Fruit fly (Drosophila melanogaster) whole organism, embryonic: ENCODE results near the gene CG31548.

Source experiments
- CG10462 ChIP-seq: fragments of 200-800 bp; sonication (Bioruptor generic); optimal IDR thresholded peaks from 2 replicates; lab custom pipeline; 2016; ENCODE audit warnings: missing biosample characterization, missing genetic modification characterization
- Deaf1 ChIP-seq: fragments of 200-800 bp; optimal IDR thresholded peaks from 3 replicates; lab custom pipeline; 2019; ENCODE audit warnings: missing biosample characterization, mild to moderate bottlenecking, missing genetic modification characterization, moderate library complexity
- Dfd ChIP-seq, 2 experiments: fragments of >200 bp; optimal IDR thresholded peaks; 2 replicates each; lab custom pipeline; 2017; ENCODE audit warnings: missing biosample characterization in 2 of 2, missing genetic modification characterization in 2 of 2
- Lhr ChIP-seq: fragments of 200-800 bp; sonication (Bioruptor generic); optimal IDR thresholded peaks from 3 replicates; lab custom pipeline; 2017; ENCODE audit warnings: mild to moderate bottlenecking, missing biosample characterization, missing genetic modification reagents, missing genetic modification characterization
- MTF-1 ChIP-seq: fragments of 200-800 bp; sonication (Bioruptor generic); optimal IDR thresholded peaks from 2 replicates; lab custom pipeline; 2018; ENCODE audit warnings: missing biosample characterization, mild to moderate bottlenecking, missing genetic modification characterization, borderline replicate concordance
- NC2β ChIP-seq: fragments of 200-800 bp; sonication (Bioruptor generic); optimal IDR thresholded peaks from 2 replicates; lab custom pipeline; 2016; ENCODE audit warnings: missing biosample characterization, missing genetic modification characterization
- Nf-YB ChIP-seq: fragments of 200-800 bp; sonication (Bioruptor generic); optimal IDR thresholded peaks from 3 replicates; lab custom pipeline; 2019; ENCODE audit warnings: missing biosample characterization, mild to moderate bottlenecking, missing genetic modification characterization, moderate library complexity
- Vsx1 ChIP-seq: fragments of 200-800 bp; sonication (Bioruptor generic); optimal IDR thresholded peaks from 2 replicates; lab custom pipeline; 2017; ENCODE audit warnings: missing biosample characterization, mild to moderate bottlenecking, missing genetic modification characterization, missing genetic modification reagents
- chinmo ChIP-seq: fragments of 200-800 bp; sonication (Bioruptor generic); IDR thresholded peaks from 4 replicates; pipeline ENCODE4 v1.3.6; 2022; ENCODE audit warnings: missing biosample characterization, missing genetic modification characterization; ENCODE audit not compliant: partially characterized antibody
- nerfin-2 ChIP-seq: fragments of 200-800 bp; sonication (Bioruptor generic); IDR thresholded peaks from 2 replicates; pipeline ENCODE4 v1.3.6; 2022; ENCODE audit warnings: missing biosample characterization, missing genetic modification characterization; ENCODE audit not compliant: partially characterized antibody
- pnt ChIP-seq: fragments of 200-800 bp; sonication (Bioruptor generic); optimal IDR thresholded peaks from 3 replicates; lab custom pipeline; 2016; ENCODE audit warnings: missing biosample characterization, missing genetic modification characterization
- tap ChIP-seq: fragments of 200-800 bp; optimal IDR thresholded peaks from 3 replicates; lab custom pipeline; 2019; ENCODE audit warnings: missing biosample characterization, mild to moderate bottlenecking, missing genetic modification characterization, moderate library complexity

- peak; percentile 88 for TF ChIP-seq CG10462 (GFP tag; lab: Kevin White, UChicago)
- TF ChIP-seq Deaf1 (tag; lab: Kevin White, UChicago) = peak; percentile 68
- peak; percentile 68 for TF ChIP-seq MTF-1 (GFP tag; lab: Kevin White, UChicago)
- TF ChIP-seq Lhr (GFP tag; lab: Kevin White, UChicago) = peak; percentile 92
- TF ChIP-seq chinmo (GFP tag; lab: Robert Waterston, UW) = peak; percentile 89; the same call in 2 of the 4 replicates
- peak; percentile 77 for TF ChIP-seq Nf-YB (GFP tag; lab: Kevin White, UChicago)
- TF ChIP-seq tap = peak; percentile 62
- TF ChIP-seq nerfin-2 (GFP tag; lab: Robert Waterston, UW) = peak; percentile 88
- peak in 1 of 2 experiments; percentile 59 for TF ChIP-seq Dfd (GFP tag; optimal IDR thresholded peaks at IDR 0.05; lab: Kevin White, UChicago)
- TF ChIP-seq Vsx1 = no peak
- peak; percentile 92 for TF ChIP-seq pnt
- peak; percentile 91 for TF ChIP-seq NC2β (GFP tag; lab: Kevin White, UChicago)
Measured at dm6 chr3R:5654692-5655181, 18.1 kb upstream of the CG31548 start, which contains the start of the genes elm and MED27.
